Worm (Caenorhabditis elegans): ENCODE results near the gene mig-32.

mig-32 gene

DNA sequence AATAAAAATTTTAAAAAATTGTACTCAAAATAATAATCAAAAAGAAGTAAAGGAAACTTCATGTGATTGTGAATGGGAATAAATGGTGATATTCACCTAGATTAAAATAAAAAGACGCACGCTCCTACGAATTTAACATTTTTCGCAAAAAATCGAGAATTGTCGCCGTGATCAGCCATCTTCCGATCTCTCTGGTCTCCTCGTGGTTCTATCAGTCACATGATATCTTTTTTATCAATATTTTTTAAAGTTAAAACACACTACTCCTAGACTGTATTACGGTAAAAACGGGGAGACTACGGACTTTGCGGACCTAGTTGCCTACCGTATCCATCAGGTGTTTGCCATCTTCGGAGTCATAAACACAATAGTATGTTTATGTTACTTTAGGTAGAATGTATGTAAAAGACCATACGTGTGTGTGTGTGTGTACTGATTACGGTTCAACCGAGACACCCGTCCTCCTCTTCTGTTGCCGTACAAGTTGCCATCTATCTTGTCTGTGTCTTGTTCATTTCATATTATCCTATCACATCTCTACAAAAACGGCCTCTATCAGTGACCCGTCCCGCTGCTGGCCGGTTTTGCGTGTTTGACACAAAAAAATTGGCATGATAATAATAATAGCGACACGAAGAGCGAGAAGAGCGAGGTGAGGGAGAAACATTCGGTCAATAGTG lies 45.3 kb downstream of the mig-32 start, which contains the start of gene T12G3.2 (continued):
- TF ChIP-seq lin-13 (GFP tag; optimal IDR thresholded peaks at IDR 0.05) (no peak), C34F6.9 (tag; optimal IDR thresholded peaks at IDR 0.05) (no peak), nhr-129 (tag; optimal IDR thresholded peaks at IDR 0.05) (peak; percentile 64), sma-3 (GFP tag; optimal IDR thresholded peaks at IDR 0.05) (peak; percentile 44), nhr-77 (tag; optimal IDR thresholded peaks at IDR 0.05) (no peak), egl-27 (tag; optimal IDR thresholded peaks at IDR 0.05) (no peak), nhr-12 (tag; optimal IDR thresholded peaks at IDR 0.05) (no peak), ZK546.5 (tag; optimal IDR thresholded peaks at IDR 0.05) (no peak), elt-3 (tag; optimal IDR thresholded peaks at IDR 0.05) (no peak), unc-39 (tag; optimal IDR thresholded peaks at IDR 0.05) (no peak), fos-1 (tag; optimal IDR thresholded peaks at IDR 0.05) (peak; percentile 65), nhr-21 (tag; optimal IDR thresholded peaks at IDR 0.05) (peak; percentile 23), unc-62 (GFP tag; optimal IDR thresholded peaks at IDR 0.05) (no peak), ama-1 (optimal IDR thresholded peaks at IDR 0.05) (no peak), nhr-25 (tag; optimal IDR thresholded peaks at IDR 0.05) (peak; percentile 30), ztf-4 (tag; optimal IDR thresholded peaks at IDR 0.05) (no peak), sem-4 (tag; optimal IDR thresholded peaks at IDR 0.05) (no peak), ceh-82 (tag; optimal IDR thresholded peaks at IDR 0.05) (no peak), F13H6.1 (tag; optimal IDR thresholded peaks at IDR 0.05) (peak; percentile 23), lin-39 (tag; optimal IDR thresholded peaks at IDR 0.05) (no peak), dmd-4 (tag; optimal IDR thresholded peaks at IDR 0.05) (no peak), gmeb-1 (tag; optimal IDR thresholded peaks at IDR 0.05) (peak; percentile 25), zag-1 (tag; optimal IDR thresholded peaks at IDR 0.05) (no peak), mdl-1 (tag; optimal IDR thresholded peaks at IDR 0.05) (no peak), lin-11 (tag; optimal IDR thresholded peaks at IDR 0.05) (no peak)

DNA sequence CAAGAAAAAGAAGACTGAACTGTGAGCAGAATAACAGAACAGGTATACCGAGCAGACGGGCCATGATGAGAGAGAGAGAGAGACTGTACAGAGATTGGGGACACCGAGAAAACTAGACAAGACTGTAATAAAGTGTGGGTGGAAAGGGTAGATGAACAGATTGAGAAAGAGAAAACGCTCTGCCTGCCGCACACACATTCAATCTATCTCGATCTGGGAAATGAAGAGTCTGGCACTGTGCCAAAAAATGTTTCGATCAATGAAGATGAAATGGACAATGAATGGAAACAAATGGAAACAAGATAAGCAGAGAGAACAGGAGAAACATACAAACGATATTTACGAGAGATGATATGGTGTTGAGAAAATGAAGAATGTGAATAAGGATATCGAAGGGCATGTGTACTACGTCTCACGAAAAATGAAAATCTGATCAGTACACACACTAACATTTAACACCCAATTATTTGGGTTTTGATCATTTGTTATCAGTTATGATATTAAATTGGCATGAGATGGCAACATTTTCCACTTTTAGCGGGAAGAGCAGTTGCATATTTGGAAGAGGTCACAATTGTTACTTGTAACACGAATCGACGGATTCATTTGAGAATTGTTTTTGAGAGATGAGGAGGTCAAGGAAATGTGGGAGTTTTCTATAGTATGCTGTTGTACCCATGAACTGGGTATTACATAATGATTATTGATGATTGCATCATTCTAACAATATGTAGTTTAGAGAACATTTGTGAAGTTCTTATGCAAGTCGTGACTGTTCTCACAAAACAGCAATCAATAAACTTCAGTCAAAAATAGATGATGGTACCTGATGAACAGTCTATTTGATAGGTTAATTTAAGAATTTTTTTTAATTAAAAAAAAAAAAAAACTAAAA lies 46.9 kb downstream of the mig-32 start:
- no peak for TF ChIP-seq dmd-4 (tag; optimal IDR thresholded peaks at IDR 0.05)
- TF ChIP-seq gmeb-1 (tag; optimal IDR thresholded peaks at IDR 0.05): no peak
- TF ChIP-seq nhr-25 (tag; optimal IDR thresholded peaks at IDR 0.05): peak; percentile 36
- TF ChIP-seq ztf-1 (GFP tag; conservative IDR thresholded peaks at IDR 0.05): no peak
- TF ChIP-seq unc-62 (GFP tag; optimal IDR thresholded peaks at IDR 0.05): no peak
- no peak for TF ChIP-seq crh-2 (tag; optimal IDR thresholded peaks at IDR 0.05)
- TF ChIP-seq snpc-4 (tag; optimal IDR thresholded peaks at IDR 0.05): no peak
- no peak for TF ChIP-seq mbf-1 (tag; optimal IDR thresholded peaks at IDR 0.05)
- TF ChIP-seq ceh-16 (tag; optimal IDR thresholded peaks at IDR 0.05): peak; percentile 29
- peak; percentile 59 for TF ChIP-seq sma-3 (GFP tag; optimal IDR thresholded peaks at IDR 0.05)
- peak; percentile 28 for TF ChIP-seq fos-1 (tag; optimal IDR thresholded peaks at IDR 0.05)
- TF ChIP-seq ztf-4 (tag; optimal IDR thresholded peaks at IDR 0.05): no peak
- no peak for TF ChIP-seq nhr-10 (tag; optimal IDR thresholded peaks at IDR 0.05)
- no peak for TF ChIP-seq sem-4 (tag; optimal IDR thresholded peaks at IDR 0.05)
- no peak for TF ChIP-seq nhr-6 (tag; optimal IDR thresholded peaks at IDR 0.05)
- TF ChIP-seq nhr-12 (tag; optimal IDR thresholded peaks at IDR 0.05): no peak
- TF ChIP-seq nhr-21 (tag; optimal IDR thresholded peaks at IDR 0.05): peak; percentile 47
- peak; percentile 34 for TF ChIP-seq egl-27 (tag; optimal IDR thresholded peaks at IDR 0.05)
- TF ChIP-seq Y55F3AM.14 (GFP tag; optimal IDR thresholded peaks at IDR 0.05): no peak
- no peak for TF ChIP-seq mdl-1 (tag; optimal IDR thresholded peaks at IDR 0.05)
- TF ChIP-seq lin-39 (tag; optimal IDR thresholded peaks at IDR 0.05): no peak
- no peak for TF ChIP-seq nhr-11 (tag; optimal IDR thresholded peaks at IDR 0.05)
- TF ChIP-seq alr-1 (tag; optimal IDR thresholded peaks at IDR 0.05): no peak
- no peak for TF ChIP-seq R02D3.7 (tag; optimal IDR thresholded peaks at IDR 0.05)
- no peak for TF ChIP-seq F13H6.1 (tag; optimal IDR thresholded peaks at IDR 0.05)
- TF ChIP-seq ama-1 (optimal IDR thresholded peaks at IDR 0.05): no peak
- no peak for TF ChIP-seq ZK546.5 (tag; optimal IDR thresholded peaks at IDR 0.05)
- TF ChIP-seq mab-5 (tag; optimal IDR thresholded peaks at IDR 0.05): no peak
- peak; percentile 83 for TF ChIP-seq sma-9 (GFP tag; optimal IDR thresholded peaks at IDR 0.05)
- TF ChIP-seq sma-9 (tag; optimal IDR thresholded peaks at IDR 0.05): no peak
- peak; percentile 64 for TF ChIP-seq nhr-129 (tag; optimal IDR thresholded peaks at IDR 0.05)
- TF ChIP-seq lin-11 (tag; optimal IDR thresholded peaks at IDR 0.05): no peak
- TF ChIP-seq ceh-82 (tag; optimal IDR thresholded peaks at IDR 0.05): no peak
- TF ChIP-seq zag-1 (tag; optimal IDR thresholded peaks at IDR 0.05): no peak
- no peak for TF ChIP-seq skn-1 (tag; optimal IDR thresholded peaks at IDR 0.05)
- no peak for TF ChIP-seq nhr-77 (tag; optimal IDR thresholded peaks at IDR 0.05)
- no peak for TF ChIP-seq C34F6.9 (tag; optimal IDR thresholded peaks at IDR 0.05)
- TF ChIP-seq peb-1 (tag; optimal IDR thresholded peaks at IDR 0.05): no peak
- no peak for TF ChIP-seq elt-1 (tag; optimal IDR thresholded peaks at IDR 0.05)
- TF ChIP-seq blmp-1 (tag; optimal IDR thresholded peaks at IDR 0.05; ENCODE audit: insufficient read depth): peak; percentile 56
- TF ChIP-seq nhr-237 (tag; optimal IDR thresholded peaks at IDR 0.05): no peak
- peak in 1 of 2 experiments; percentile 21 for TF ChIP-seq lsy-2 (tag; optimal IDR thresholded peaks at IDR 0.05)
- no peak for TF ChIP-seq elt-3 (tag; optimal IDR thresholded peaks at IDR 0.05)
- no peak for TF ChIP-seq unc-55 (GFP tag; optimal IDR thresholded peaks at IDR 0.05)
- TF ChIP-seq aly-2 (tag; optimal IDR thresholded peaks at IDR 0.05): no peak

Data from whole organism, L2 larva.